Fruit fly (Drosophila melanogaster) S2 (cell line): Measurements from ENCODE around the gene CG7386.
"Not testable (repeated sequence)": the region's sequence is repeated elsewhere in the genome, so short reads cannot be mapped to it uniquely, and the experiment has no call there.

ENCODE experiments used
- CG8478 ChIP-seq: fragments of >200 bp; optimal IDR thresholded peaks from 2 replicates; lab custom pipeline; 2018
- CTCF ChIP-seq, 2 experiments: fragments of >200 bp; optimal IDR thresholded peaks; 2 replicates each; lab custom pipeline; 2018

DNA sequence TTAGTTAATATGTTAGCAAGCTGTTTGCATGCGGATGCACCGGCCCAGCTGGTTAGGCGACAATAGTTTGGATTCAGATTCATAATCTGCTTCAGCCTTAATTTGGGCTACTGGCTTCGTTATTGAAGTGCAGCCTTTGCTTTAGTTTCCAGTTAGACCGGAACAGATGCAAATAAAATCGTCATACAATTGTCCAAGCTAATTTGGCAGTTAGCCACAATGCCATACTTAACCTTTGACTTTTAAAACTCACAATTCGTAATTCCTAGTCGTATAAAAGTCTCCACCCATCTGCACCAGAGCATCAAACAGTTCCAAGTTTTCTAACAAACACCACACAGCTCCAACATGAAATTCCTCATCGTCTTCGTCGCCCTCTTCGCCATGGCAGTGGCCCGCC is 43.2 kb upstream of the CG7386 start, which contains the start of gene Lcp65Ab2:
- not testable (repeated sequence) for TF ChIP-seq CTCF (optimal IDR thresholded peaks at IDR 0.05; lab: Kevin White, UChicago); CG8478 (lab: Kevin White, UChicago)
